Worm (Caenorhabditis elegans): ENCODE data around the gene F13B12.6.

ce11 chrIV:10436401-10436800, 18.7 kb upstream of the F13B12.6 start, which contains the start of gene ins-1:
- no peak for TF ChIP-seq F23B12.7 (tag; optimal IDR thresholded peaks at IDR 0.05; ENCODE audit: insufficient read depth)
- TF ChIP-seq ceh-79 (tag; optimal IDR thresholded peaks at IDR 0.05), result no peak
- TF ChIP-seq ztf-22 (GFP tag; optimal IDR thresholded peaks at IDR 0.05), result no peak
- TF ChIP-seq ceh-40 (GFP tag; IDR thresholded peaks at IDR 0.05), result no peak
- TF ChIP-seq nhr-27 (tag; optimal IDR thresholded peaks at IDR 0.05), result no peak
- no peak for TF ChIP-seq cebp-2 (GFP tag; IDR thresholded peaks at IDR 0.05)
- TF ChIP-seq nhr-120 (GFP tag; IDR thresholded peaks at IDR 0.05), result no peak
- TF ChIP-seq hsf-1 (GFP tag; IDR thresholded peaks at IDR 0.05), result no peak
- no peak for TF ChIP-seq attf-5 (GFP tag; optimal IDR thresholded peaks at IDR 0.05)
- no peak for TF ChIP-seq gei-17 (GFP tag; optimal IDR thresholded peaks at IDR 0.05)

All from whole organism, young adult.